Fruit fly (Drosophila melanogaster): ENCODE results near the gene CG4815.

Gene CG4815

DNA sequence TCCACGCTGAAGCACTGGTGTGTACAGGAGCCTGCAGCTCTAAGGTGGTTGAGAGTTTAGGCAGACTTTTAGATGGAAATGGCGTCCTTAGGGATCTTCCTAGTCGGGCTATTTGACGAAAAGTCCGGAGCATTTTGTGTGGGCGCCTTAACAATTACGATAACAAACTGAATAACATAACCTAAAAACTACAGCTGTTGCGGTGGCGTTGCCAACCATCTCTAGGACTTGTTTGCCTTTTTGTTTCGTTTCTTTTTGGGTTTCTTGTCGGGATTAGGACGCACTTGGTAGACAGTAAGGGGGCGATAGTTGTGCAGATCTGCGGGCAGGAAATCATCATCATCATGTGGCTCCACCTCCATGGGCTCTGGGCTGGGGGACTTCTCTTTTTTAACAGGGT, 32.6 kb downstream of the CG4815 start:
- peak in 1 of 2 experiments; percentile 74 for TF ChIP-seq crp (GFP tag; optimal IDR thresholded peaks at IDR 0.05)
- TF ChIP-seq sqz (GFP tag; optimal IDR thresholded peaks at IDR 0.05), result no peak
- no peak for TF ChIP-seq CG7271 (tag; optimal IDR thresholded peaks at IDR 0.05)
- TF ChIP-seq E2f2 (GFP tag; IDR thresholded peaks at IDR 0.05), result peak; percentile 28; the same call in 1 of the 2 replicates
- no peak for TF ChIP-seq Nf-YC (tag; optimal IDR thresholded peaks at IDR 0.05)
- TF ChIP-seq nerfin-2 (GFP tag; IDR thresholded peaks at IDR 0.05; ENCODE audit: partially characterized antibody), result no peak
- TF ChIP-seq HHEX (GFP tag; optimal IDR thresholded peaks at IDR 0.05), result no peak
- no peak for TF ChIP-seq tio (GFP tag; optimal IDR thresholded peaks at IDR 0.05)
- no peak for TF ChIP-seq ftz-f1 (GFP tag; optimal IDR thresholded peaks at IDR 0.05)
- TF ChIP-seq CG11085 (GFP tag; IDR thresholded peaks at IDR 0.05), result no peak
- peak; percentile 1 for TF ChIP-seq CG7928 (GFP tag; optimal IDR thresholded peaks at IDR 0.05)
- no peak for TF ChIP-seq CG4730 (GFP tag; IDR thresholded peaks at IDR 0.05)
- peak; percentile 62 for TF ChIP-seq MBD-R2 (GFP tag; IDR thresholded peaks at IDR 0.05)
- no peak for TF ChIP-seq CG18011 (GFP tag; optimal IDR thresholded peaks at IDR 0.05)
- no peak for TF ChIP-seq zen (tag; optimal IDR thresholded peaks at IDR 0.05)
- TF ChIP-seq CG7987 (GFP tag; optimal IDR thresholded peaks at IDR 0.05), result no peak
- no peak for TF ChIP-seq CG4707 (GFP tag; optimal IDR thresholded peaks at IDR 0.05)
- TF ChIP-seq D (optimal IDR thresholded peaks at IDR 0.05), result no peak
- no peak for TF ChIP-seq D (GFP tag; optimal IDR thresholded peaks at IDR 0.05)
- no peak for TF ChIP-seq CG12104 (GFP tag; optimal IDR thresholded peaks at IDR 0.05)
- no peak for TF ChIP-seq Bteb2 (GFP tag; optimal IDR thresholded peaks at IDR 0.05)
- TF ChIP-seq hbn (GFP tag; IDR thresholded peaks at IDR 0.05; ENCODE audit: partially characterized antibody), result no peak
- no peak for TF ChIP-seq repo (GFP tag; optimal IDR thresholded peaks at IDR 0.05)
- no peak for TF ChIP-seq Hand (GFP tag; optimal IDR thresholded peaks at IDR 0.05)
- TF ChIP-seq CG6272 (GFP tag; IDR thresholded peaks at IDR 0.05), result no peak
- peak; percentile 36 for TF ChIP-seq gfzf (GFP tag; optimal IDR thresholded peaks at IDR 0.05)
- TF ChIP-seq bigmax (GFP tag; optimal IDR thresholded peaks at IDR 0.05), result peak; percentile 98
- no peak for TF ChIP-seq CG8924 (tag; optimal IDR thresholded peaks at IDR 0.05)
- no peak for TF ChIP-seq Nf-YB (GFP tag; optimal IDR thresholded peaks at IDR 0.05)
- no peak for TF ChIP-seq CG1529 (GFP tag; optimal IDR thresholded peaks at IDR 0.05)
- peak; percentile 60; the same call in 1 of the 3 replicates for TF ChIP-seq CG34422 (GFP tag; IDR thresholded peaks at IDR 0.05)
- no peak for TF ChIP-seq lov (optimal IDR thresholded peaks at IDR 0.05)
- TF ChIP-seq lov (GFP tag; IDR thresholded peaks at IDR 0.05), result no peak
- TF ChIP-seq Xrp1 (GFP tag; IDR thresholded peaks at IDR 0.05), result no peak
- TF ChIP-seq Meics (GFP tag; optimal IDR thresholded peaks at IDR 0.05), result no peak
- peak; percentile 16; the same call in 1 of the 2 replicates for TF ChIP-seq Scr (GFP tag; IDR thresholded peaks at IDR 0.05; ENCODE audit: partially characterized antibody)
- TF ChIP-seq ap (GFP tag; IDR thresholded peaks at IDR 0.05), result no peak
- peak; percentile 29 for TF ChIP-seq pzg (GFP tag; optimal IDR thresholded peaks at IDR 0.05)
- TF ChIP-seq CG8089 (GFP tag; optimal IDR thresholded peaks at IDR 0.05), result no peak
- TF ChIP-seq Xbp1 (GFP tag; optimal IDR thresholded peaks at IDR 0.05), result no peak
- no peak for TF ChIP-seq CG4617 (GFP tag; optimal IDR thresholded peaks at IDR 0.05; ENCODE audit: borderline replicate concordance)
- no peak for TF ChIP-seq twi (tag; optimal IDR thresholded peaks at IDR 0.05)
- no peak for TF ChIP-seq CG11696 (GFP tag; IDR thresholded peaks at IDR 0.05)
- TF ChIP-seq Dref (GFP tag; IDR thresholded peaks at IDR 0.05), result peak; percentile 36; the same call in 1 of the 2 replicates
- no peak for TF ChIP-seq CG10209 (GFP tag; optimal IDR thresholded peaks at IDR 0.05)
- no peak for TF ChIP-seq Poxn (GFP tag; IDR thresholded peaks at IDR 0.05)
- no peak for TF ChIP-seq CG12071 (GFP tag; optimal IDR thresholded peaks at IDR 0.05)
- TF ChIP-seq CG17568 (GFP tag; optimal IDR thresholded peaks at IDR 0.05), result no peak
- no peak for TF ChIP-seq jigr1 (GFP tag; IDR thresholded peaks at IDR 0.05)
- TF ChIP-seq CG8478 (optimal IDR thresholded peaks at IDR 0.05), result no peak
